Fruit fly (Drosophila melanogaster): ENCODE measurements around the gene CG42823.
A peak's percentile ranks its signal among the peaks of the same experiment; 100 is the strongest.

The CG42823 gene

DNA sequence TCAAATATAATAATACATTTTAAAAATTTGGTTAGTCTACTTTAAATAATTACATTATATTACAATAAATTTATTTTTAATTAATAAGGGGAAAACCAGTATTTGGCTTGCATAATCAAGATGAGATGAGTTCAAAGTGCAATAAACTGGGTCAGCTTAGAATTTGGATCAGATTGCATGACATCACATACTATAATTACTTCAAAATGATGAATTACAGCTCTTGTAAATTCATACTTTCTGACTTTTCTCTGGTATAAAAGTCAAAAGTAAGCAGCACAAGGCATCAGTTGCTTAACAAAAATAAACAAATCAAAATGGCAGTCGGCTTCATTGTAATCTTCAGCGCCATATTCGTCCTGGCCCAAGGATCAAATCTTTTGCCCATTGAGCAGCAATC lies 12.3 kb upstream of the CG42823 start, which contains the start of gene CG33333:
Gene CG33333 (plus strand): TSS at position 301 of the 400 bp plus-strand sequence.
- TF ChIP-seq Hr38 (GFP tag; optimal IDR thresholded peaks at IDR 0.05): no peak
- no peak for TF ChIP-seq Hr4 (GFP tag; optimal IDR thresholded peaks at IDR 0.05)
- no peak for TF ChIP-seq CG6276 (GFP tag; optimal IDR thresholded peaks at IDR 0.05)
- no peak for TF ChIP-seq Met (GFP tag; optimal IDR thresholded peaks at IDR 0.05)
- no peak for TF ChIP-seq CG15336 (GFP tag; IDR thresholded peaks at IDR 0.05)
- no peak for TF ChIP-seq spab (GFP tag; optimal IDR thresholded peaks at IDR 0.05)
- no peak for TF ChIP-seq Sox102F (GFP tag; optimal IDR thresholded peaks at IDR 0.05)
- TF ChIP-seq net (GFP tag; optimal IDR thresholded peaks at IDR 0.05): no peak
- no peak for TF ChIP-seq CG11762 (GFP tag; optimal IDR thresholded peaks at IDR 0.05; ENCODE audit: insufficient read depth)
- TF ChIP-seq CG31627 (GFP tag; optimal IDR thresholded peaks at IDR 0.05): no peak
- no peak for TF ChIP-seq Sox14 (GFP tag; optimal IDR thresholded peaks at IDR 0.05)
- no peak for TF ChIP-seq Blimp-1 (GFP tag; optimal IDR thresholded peaks at IDR 0.05)
- TF ChIP-seq CG6854 (GFP tag; optimal IDR thresholded peaks at IDR 0.05): no peak
- TF ChIP-seq achi (GFP tag; optimal IDR thresholded peaks at IDR 0.05): no peak

DNA sequence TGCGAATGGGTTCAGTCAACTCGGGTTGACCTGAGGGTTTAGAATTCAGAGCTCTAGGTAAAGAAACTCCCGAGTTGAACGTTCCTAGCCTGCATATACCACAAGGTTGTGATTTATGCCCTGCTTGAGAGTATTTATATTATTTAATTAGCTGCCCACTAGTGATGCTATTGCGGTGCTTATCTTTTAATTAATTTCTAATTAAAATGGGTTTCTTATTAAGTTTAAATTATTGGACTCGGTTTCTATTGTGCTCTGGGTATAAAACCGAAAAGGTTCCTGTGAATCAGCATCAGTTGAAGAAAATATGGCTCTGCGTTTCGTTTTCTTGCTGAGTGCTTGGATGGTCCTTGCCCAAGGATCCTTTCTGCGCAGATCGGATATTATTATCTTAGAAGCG lies 10.5 kb upstream of the CG42823 start, which contains the start of gene CG5866:
Gene CG5866 (plus strand): TSS at position 301 of the 400 bp plus-strand sequence.
- TF ChIP-seq svp (GFP tag) (peak; percentile 18), Gug (GFP tag; IDR thresholded peaks at IDR 0.05) (no peak)

DNA sequence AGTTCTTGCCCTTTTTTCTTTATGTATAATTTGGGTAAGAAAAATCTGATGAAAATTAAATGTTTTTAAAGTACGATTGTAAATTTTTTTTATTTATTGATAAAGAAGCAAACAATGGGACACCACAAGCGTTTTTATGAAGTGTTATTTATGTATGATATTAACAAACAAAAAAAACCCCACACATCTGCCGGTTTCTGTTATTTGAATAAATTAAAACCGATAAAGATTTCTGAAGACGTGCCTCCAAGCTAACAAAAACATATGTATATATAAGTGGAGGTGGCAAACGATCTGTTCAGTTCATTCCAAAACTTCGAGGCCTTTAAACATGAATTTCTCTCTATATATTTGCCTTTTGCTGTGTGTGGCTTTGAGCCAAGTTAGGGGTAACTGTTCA lies 8.7 kb upstream of the CG42823 start, which contains the start of gene CG42822:
Gene CG42822 (plus strand): TSS at position 301 of the 400 bp plus-strand sequence.
- TF ChIP-seq svp (GFP tag): peak; percentile 6
- TF ChIP-seq pdm3 (GFP tag; optimal IDR thresholded peaks at IDR 0.05): no peak
- no peak for TF ChIP-seq dac (GFP tag; optimal IDR thresholded peaks at IDR 0.05)
- no peak for TF ChIP-seq esn (GFP tag; optimal IDR thresholded peaks at IDR 0.05)

DNA sequence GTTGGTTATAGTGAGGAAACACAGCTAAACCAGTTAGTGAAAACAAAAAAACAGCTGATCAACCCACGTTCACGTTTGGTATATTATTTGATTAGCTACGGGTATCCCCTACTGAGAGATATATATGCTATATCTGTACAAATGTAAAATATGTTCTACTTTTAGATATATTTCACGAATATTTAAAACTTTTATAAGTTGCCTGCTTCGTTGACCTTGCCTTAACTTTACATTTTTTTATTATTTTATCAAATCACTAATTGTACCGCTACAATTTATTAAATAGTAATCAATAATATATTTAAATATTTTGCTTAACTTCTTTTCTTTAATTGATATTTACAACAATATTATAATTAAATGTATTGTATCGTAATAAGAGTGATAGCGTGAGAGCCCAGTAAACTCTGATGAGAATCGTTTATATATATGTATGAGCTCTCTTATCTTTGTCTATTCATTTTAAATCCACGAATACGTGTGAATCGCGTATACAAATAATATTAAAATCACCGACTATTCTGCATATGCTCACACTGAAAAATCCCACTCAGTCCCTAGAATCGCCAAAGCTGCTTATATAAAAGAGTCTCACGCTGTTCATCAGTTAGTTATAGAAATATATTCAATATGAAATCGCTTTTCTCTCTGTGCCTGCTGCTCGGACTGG lies 7.7 kb upstream of the CG42823 start, which contains the start of gene CG42821:
Gene CG42821 (plus strand): TSS at position 620 of the 670 bp plus-strand sequence.
- TF ChIP-seq lz (GFP tag; optimal IDR thresholded peaks at IDR 0.05): no peak

DNA sequence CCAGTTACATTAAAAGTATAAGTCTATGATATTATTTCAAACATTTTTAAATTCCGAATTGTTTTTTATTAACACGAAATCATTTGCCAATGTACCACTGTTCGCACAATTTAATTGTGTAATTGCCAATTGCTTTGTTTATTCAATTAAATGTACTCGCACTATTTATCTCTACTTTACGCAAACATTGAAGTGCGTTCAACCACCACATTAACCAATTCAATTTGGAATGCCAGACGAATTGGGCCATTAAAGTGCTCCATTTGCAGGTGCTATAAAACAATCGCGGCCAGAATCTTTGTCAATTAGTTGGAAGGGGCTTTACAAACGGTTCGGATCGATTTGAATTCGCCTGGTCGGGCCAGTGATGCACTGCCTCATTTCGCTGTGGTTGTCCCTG lies 5.9 kb upstream of the CG42823 start, which contains the start of gene CG5863:
Gene CG5863 (plus strand): TSS at position 301 of the 400 bp plus-strand sequence.
- TF ChIP-seq fkh (GFP tag; optimal IDR thresholded peaks at IDR 0.05) (no peak), salr (GFP tag; optimal IDR thresholded peaks at IDR 0.05) (no peak), spab (GFP tag; optimal IDR thresholded peaks at IDR 0.05) (no peak), Eip78C (GFP tag) (no peak), Smox (GFP tag; optimal IDR thresholded peaks at IDR 0.05) (no peak), CG6854 (GFP tag; optimal IDR thresholded peaks at IDR 0.05) (no peak), CG6792 (GFP tag; optimal IDR thresholded peaks at IDR 0.05) (no peak), CG8319 (GFP tag; optimal IDR thresholded peaks at IDR 0.05) (no peak), Gug (GFP tag; IDR thresholded peaks at IDR 0.05) (no peak), CG10631 (GFP tag; optimal IDR thresholded peaks at IDR 0.05) (no peak), pdm3 (GFP tag; optimal IDR thresholded peaks at IDR 0.05) (no peak), dac (GFP tag; optimal IDR thresholded peaks at IDR 0.05) (no peak), eg (GFP tag; IDR thresholded peaks at IDR 0.05) (no peak), CG6276 (GFP tag; optimal IDR thresholded peaks at IDR 0.05) (no peak), ss (GFP tag; optimal IDR thresholded peaks at IDR 0.05) (no peak), CG4318 (GFP tag; optimal IDR thresholded peaks at IDR 0.05) (no peak), svp (GFP tag) (no peak), Lpt (GFP tag; optimal IDR thresholded peaks at IDR 0.05) (no peak)

DNA sequence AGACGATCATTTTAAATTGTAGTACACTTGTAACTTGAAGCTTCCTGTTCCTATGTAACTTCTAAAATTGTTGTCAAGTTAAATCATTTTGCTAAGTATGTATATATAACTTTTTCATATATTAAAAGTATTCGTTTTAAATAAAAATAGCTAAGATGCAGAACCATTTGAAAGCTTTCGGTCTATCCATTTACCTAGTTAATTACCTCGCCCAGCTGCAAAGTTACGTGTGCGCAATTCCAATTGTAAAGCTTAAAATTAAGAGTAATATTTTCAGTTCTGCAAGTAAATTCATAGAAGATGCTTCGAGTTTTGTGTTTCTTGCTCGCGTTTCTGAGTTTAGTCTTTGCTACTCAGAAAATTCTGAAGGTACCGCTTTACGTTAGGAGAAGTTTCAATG lies 4.4 kb upstream of the CG42823 start, which contains the start of gene CG5860:
Gene CG5860 (plus strand): TSS at position 301 of the 400 bp plus-strand sequence.
- TF ChIP-seq CG8319 (GFP tag; optimal IDR thresholded peaks at IDR 0.05): no peak
- TF ChIP-seq Blimp-1 (GFP tag; optimal IDR thresholded peaks at IDR 0.05): no peak
- no peak for TF ChIP-seq achi (GFP tag; optimal IDR thresholded peaks at IDR 0.05)
- TF ChIP-seq pdm3 (GFP tag; optimal IDR thresholded peaks at IDR 0.05): no peak
- no peak for TF ChIP-seq dsx (GFP tag; optimal IDR thresholded peaks at IDR 0.05; ENCODE audit: poor library complexity, severe bottlenecking)
- no peak for TF ChIP-seq CG32006 (GFP tag; optimal IDR thresholded peaks at IDR 0.05)
- TF ChIP-seq Gug (GFP tag; IDR thresholded peaks at IDR 0.05): no peak
- no peak for TF ChIP-seq CG11294 (GFP tag; IDR thresholded peaks at IDR 0.05)
- TF ChIP-seq CG3919 (GFP tag; optimal IDR thresholded peaks at IDR 0.05): no peak
- TF ChIP-seq CG1621 (tag; optimal IDR thresholded peaks at IDR 0.05): no peak
- TF ChIP-seq cyc (GFP tag; optimal IDR thresholded peaks at IDR 0.05): no peak
- no peak for TF ChIP-seq vri (GFP tag; optimal IDR thresholded peaks at IDR 0.05)
- TF ChIP-seq CG8119 (GFP tag; IDR thresholded peaks at IDR 0.05): no peak
- TF ChIP-seq CG3032 (tag; optimal IDR thresholded peaks at IDR 0.05): no peak
- no peak for TF ChIP-seq CG9139 (GFP tag; optimal IDR thresholded peaks at IDR 0.05)

Measured in whole organism, prepupa.